Worm (Caenorhabditis elegans) whole organism, L2 larva: ENCODE data around the gene F32D8.2.

ENCODE experiments used
- ama-1 ChIP-seq: fragments of 150-350 bp; optimal IDR thresholded peaks from 2 replicates; lab custom pipeline; 2018; ENCODE audit warnings: inconsistent platforms
- blmp-1 ChIP-seq: sonication (generic microtip); optimal IDR thresholded peaks from 2 replicates; lab custom pipeline; 2017; ENCODE audit warnings: missing genetic modification characterization, mild to moderate bottlenecking, missing compliant biosample characterization, antibody characterized with exemption, moderate library complexity; ENCODE audit not compliant: insufficient read depth
- ceh-82 ChIP-seq: fragments of 150-350 bp; optimal IDR thresholded peaks from 2 replicates; lab custom pipeline; 2014; ENCODE audit warnings: missing biosample characterization, missing genetic modification characterization
- gmeb-1 ChIP-seq: fragments of 150-350 bp; optimal IDR thresholded peaks from 2 replicates; lab custom pipeline; 2014; ENCODE audit warnings: missing biosample characterization, missing genetic modification characterization
- lin-39 ChIP-seq: fragments of 150-350 bp; optimal IDR thresholded peaks from 2 replicates; lab custom pipeline; 2014; ENCODE audit warnings: missing biosample characterization, missing genetic modification reagents, missing genetic modification characterization
- nhr-11 ChIP-seq: fragments of 150-350 bp; optimal IDR thresholded peaks from 2 replicates; lab custom pipeline; 2014; ENCODE audit warnings: missing biosample characterization, missing genetic modification characterization
- nhr-12 ChIP-seq: fragments of 150-350 bp; optimal IDR thresholded peaks from 2 replicates; lab custom pipeline; 2014; ENCODE audit warnings: missing biosample characterization, missing genetic modification characterization
- nhr-237 ChIP-seq: fragments of 150-350 bp; optimal IDR thresholded peaks from 2 replicates; lab custom pipeline; 2014; ENCODE audit warnings: missing biosample characterization, missing genetic modification characterization
- sma-3 ChIP-seq: sonication (generic microtip); optimal IDR thresholded peaks from 2 replicates; lab custom pipeline; 2016; ENCODE audit warnings: missing genetic modification reagents, missing genetic modification characterization, missing compliant biosample characterization

DNA sequence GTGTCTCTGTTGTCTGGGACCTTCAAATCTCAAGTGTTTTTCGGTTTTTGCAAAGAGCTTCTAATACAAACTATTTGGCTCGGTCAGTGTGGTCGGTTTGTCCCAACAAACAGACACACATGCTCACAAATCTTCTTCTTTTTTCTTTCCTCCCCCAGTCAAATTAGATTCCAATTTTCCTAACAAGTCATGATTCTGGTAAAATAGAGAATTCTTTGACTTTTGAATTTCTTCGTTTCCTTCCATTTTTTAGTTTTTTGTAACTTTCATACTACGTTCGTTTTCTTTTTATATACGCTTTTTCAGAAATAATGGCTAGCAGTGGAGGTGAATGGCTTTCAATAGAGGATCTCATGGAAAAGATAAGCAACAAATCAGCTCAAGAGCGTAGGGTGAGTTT lies 20.2 kb downstream of the F32D8.2 start, which contains the start of gene F32D8.15:
- TF ChIP-seq nhr-237 (tag; lab: Kevin White, UChicago), result no peak
- no peak for TF ChIP-seq gmeb-1 (tag; lab: Kevin White, UChicago)
- no peak for TF ChIP-seq ama-1 (lab: Kevin White, UChicago)
- TF ChIP-seq blmp-1 (tag; lab: Kevin White, UChicago), result no peak
- no peak for TF ChIP-seq nhr-12
- no peak for TF ChIP-seq lin-39 (tag; lab: Kevin White, UChicago)
- no peak for TF ChIP-seq sma-3 (GFP tag; lab: Kevin White, UChicago)
- TF ChIP-seq ceh-82 (tag; lab: Kevin White, UChicago), result no peak
- no peak for TF ChIP-seq nhr-11 (tag; lab: Kevin White, UChicago)
